Worm (Caenorhabditis elegans) whole organism, mixed stage, embryonic: ENCODE data around the gene R11G10.3.
A peak's percentile ranks its signal among the peaks of the same experiment; 100 is the strongest.

Experiments used
- M03D4.4 ChIP-seq: sonication (generic microtip); optimal IDR thresholded peaks from 2 replicates; lab custom pipeline; 2017; ENCODE audit warnings: mild to moderate bottlenecking, missing genetic modification characterization, missing compliant biosample characterization
- bed-3 ChIP-seq: fragments of 200-800 bp; sonication (Bioruptor generic); optimal IDR thresholded peaks from 3 replicates; lab custom pipeline; 2018; ENCODE audit warnings: mild to moderate bottlenecking, missing genetic modification characterization, moderate library complexity, missing compliant biosample characterization
- blmp-1 ChIP-seq: fragments of 150-350 bp; optimal IDR thresholded peaks from 2 replicates; lab custom pipeline; 2014; ENCODE audit warnings: missing biosample characterization, missing genetic modification characterization
- ceh-39 ChIP-seq: fragments of 150-350 bp; optimal IDR thresholded peaks from 2 replicates; lab custom pipeline; 2014; ENCODE audit warnings: missing biosample characterization, missing genetic modification characterization
- ceh-43 ChIP-seq: fragments of 200-800 bp; sonication (Bioruptor generic); optimal IDR thresholded peaks from 2 replicates; lab custom pipeline; 2018; ENCODE audit warnings: mild to moderate bottlenecking, missing genetic modification characterization, moderate library complexity, missing compliant biosample characterization
- ceh-83 ChIP-seq: fragments of 200-800 bp; sonication (Bioruptor generic); optimal IDR thresholded peaks from 2 replicates; lab custom pipeline; 2018; ENCODE audit warnings: mild to moderate bottlenecking, missing genetic modification characterization, missing compliant biosample characterization
- ces-1 ChIP-seq: fragments of 150-350 bp; optimal IDR thresholded peaks from 2 replicates; lab custom pipeline; 2014; ENCODE audit warnings: missing biosample characterization, missing genetic modification reagents, missing genetic modification characterization
- cnd-1 ChIP-seq: fragments of 200-800 bp; sonication (Bioruptor generic); optimal IDR thresholded peaks from 2 replicates; lab custom pipeline; 2018; ENCODE audit warnings: mild to moderate bottlenecking, missing genetic modification characterization, missing compliant biosample characterization
- drap-1 ChIP-seq: fragments of 200-800 bp; sonication (Bioruptor generic); optimal IDR thresholded peaks from 3 replicates; lab custom pipeline; 2018; ENCODE audit warnings: mild to moderate bottlenecking, missing genetic modification characterization, missing compliant biosample characterization
- elt-1 ChIP-seq: sonication (generic microtip); optimal IDR thresholded peaks from 2 replicates; lab custom pipeline; 2017; ENCODE audit warnings: missing genetic modification characterization, mild to moderate bottlenecking, missing compliant biosample characterization, antibody characterized with exemption, moderate library complexity, borderline replicate concordance; ENCODE audit not compliant: insufficient read depth
- elt-3 ChIP-seq: fragments of 150-350 bp; optimal IDR thresholded peaks from 2 replicates; lab custom pipeline; 2014; ENCODE audit warnings: missing biosample characterization, missing genetic modification characterization
- flh-1 ChIP-seq: fragments of 200-800 bp; sonication (Bioruptor generic); optimal IDR thresholded peaks from 2 replicates; lab custom pipeline; 2018; ENCODE audit warnings: mild to moderate bottlenecking, missing genetic modification characterization, moderate library complexity, missing compliant biosample characterization
- ham-2 ChIP-seq: fragments of 200-800 bp; sonication (Bioruptor generic); optimal IDR thresholded peaks from 2 replicates; lab custom pipeline; 2018; ENCODE audit warnings: mild to moderate bottlenecking, missing genetic modification characterization, missing compliant biosample characterization
- hlh-1 ChIP-seq: fragments of 150-350 bp; optimal IDR thresholded peaks from 2 replicates; lab custom pipeline; 2014; ENCODE audit warnings: missing biosample characterization, missing genetic modification reagents, missing genetic modification characterization
- lin-13 ChIP-seq: fragments of 150-350 bp; optimal IDR thresholded peaks from 2 replicates; lab custom pipeline; 2014; ENCODE audit warnings: missing biosample characterization, missing genetic modification characterization
- lin-32 ChIP-seq: fragments of 200-800 bp; sonication (Bioruptor generic); optimal IDR thresholded peaks from 2 replicates; lab custom pipeline; 2018; ENCODE audit warnings: mild to moderate bottlenecking, missing genetic modification characterization, missing compliant biosample characterization
- lsy-2 ChIP-seq: fragments of 150-350 bp; optimal IDR thresholded peaks from 2 replicates; lab custom pipeline; 2014; ENCODE audit warnings: missing biosample characterization, missing genetic modification characterization
- mab-5 ChIP-seq: fragments of 150-350 bp; optimal IDR thresholded peaks from 2 replicates; lab custom pipeline; 2014; ENCODE audit warnings: missing biosample characterization, missing genetic modification characterization
- mep-1 ChIP-seq: fragments of 150-350 bp; optimal IDR thresholded peaks from 2 replicates; lab custom pipeline; 2017; ENCODE audit warnings: missing biosample characterization, missing genetic modification reagents, missing genetic modification characterization, inconsistent platforms
- mls-2 ChIP-seq: sonication (generic microtip); optimal IDR thresholded peaks from 2 replicates; lab custom pipeline; 2016; ENCODE audit warnings: mild to moderate bottlenecking, missing genetic modification characterization, moderate library complexity, missing compliant biosample characterization
- nhr-12 ChIP-seq: fragments of 150-350 bp; optimal IDR thresholded peaks from 2 replicates; lab custom pipeline; 2014; ENCODE audit warnings: missing biosample characterization, missing genetic modification characterization
- nhr-2 ChIP-seq: fragments of 150-350 bp; optimal IDR thresholded peaks from 2 replicates; lab custom pipeline; 2014; ENCODE audit warnings: missing biosample characterization, missing genetic modification characterization
- nhr-237 ChIP-seq: fragments of 150-350 bp; optimal IDR thresholded peaks from 2 replicates; lab custom pipeline; 2014; ENCODE audit warnings: missing biosample characterization, missing genetic modification characterization
- nhr-28 ChIP-seq: fragments of 150-350 bp; optimal IDR thresholded peaks from 2 replicates; lab custom pipeline; 2014; ENCODE audit warnings: missing biosample characterization, missing genetic modification characterization
- nhr-76 ChIP-seq: sonication (generic microtip); optimal IDR thresholded peaks from 2 replicates; lab custom pipeline; 2017; ENCODE audit warnings: missing biosample characterization, missing genetic modification characterization
- pha-4 ChIP-seq: fragments of 150-350 bp; optimal IDR thresholded peaks from 2 replicates; lab custom pipeline; 2018; ENCODE audit warnings: missing biosample characterization, missing genetic modification reagents, missing genetic modification characterization
- sem-2 ChIP-seq: fragments of 200-800 bp; sonication (Bioruptor generic); optimal IDR thresholded peaks from 2 replicates; lab custom pipeline; 2018; ENCODE audit warnings: mild to moderate bottlenecking, missing genetic modification characterization, missing compliant biosample characterization
- snpc-4 ChIP-seq: fragments of 150-350 bp; optimal IDR thresholded peaks from 2 replicates; lab custom pipeline; 2014; ENCODE audit warnings: missing biosample characterization, missing genetic modification characterization
- sptf-1 ChIP-seq: sonication (generic microtip); optimal IDR thresholded peaks from 2 replicates; lab custom pipeline; 2017; ENCODE audit warnings: mild to moderate bottlenecking, missing genetic modification characterization, moderate library complexity, missing compliant biosample characterization
- tbx-8 ChIP-seq: fragments of 200-800 bp; sonication (Bioruptor generic); optimal IDR thresholded peaks from 2 replicates; lab custom pipeline; 2018; ENCODE audit warnings: mild to moderate bottlenecking, missing genetic modification characterization, moderate library complexity, missing compliant biosample characterization
- unc-120 ChIP-seq: sonication (generic microtip); optimal IDR thresholded peaks from 2 replicates; lab custom pipeline; 2017; ENCODE audit warnings: missing genetic modification characterization, missing compliant biosample characterization; ENCODE audit not compliant: poor library complexity, severe bottlenecking
- unc-39 ChIP-seq: fragments of 150-350 bp; optimal IDR thresholded peaks from 2 replicates; lab custom pipeline; 2014; ENCODE audit warnings: missing biosample characterization, missing genetic modification characterization
- unc-62 ChIP-seq: fragments of 150-350 bp; optimal IDR thresholded peaks from 2 replicates; lab custom pipeline; 2014; ENCODE audit warnings: missing biosample characterization, missing genetic modification reagents, missing genetic modification characterization
- zip-8 ChIP-seq: fragments of 150-350 bp; optimal IDR thresholded peaks from 2 replicates; lab custom pipeline; 2014; ENCODE audit warnings: missing biosample characterization, missing genetic modification characterization
- ztf-11 ChIP-seq: fragments of 150-350 bp; optimal IDR thresholded peaks from 2 replicates; lab custom pipeline; 2014; ENCODE audit warnings: missing biosample characterization, missing genetic modification characterization

The R11G10.3 gene

ce11 chrV:13532469-13532868 lies 9.2 kb downstream of the R11G10.3 start:
- TF ChIP-seq ceh-43 (GFP tag; lab: Kevin White, UChicago), result no peak
- no peak for TF ChIP-seq mls-2 (tag; lab: Kevin White, UChicago)
- TF ChIP-seq unc-120 (tag; lab: Kevin White, UChicago), result no peak

DNA sequence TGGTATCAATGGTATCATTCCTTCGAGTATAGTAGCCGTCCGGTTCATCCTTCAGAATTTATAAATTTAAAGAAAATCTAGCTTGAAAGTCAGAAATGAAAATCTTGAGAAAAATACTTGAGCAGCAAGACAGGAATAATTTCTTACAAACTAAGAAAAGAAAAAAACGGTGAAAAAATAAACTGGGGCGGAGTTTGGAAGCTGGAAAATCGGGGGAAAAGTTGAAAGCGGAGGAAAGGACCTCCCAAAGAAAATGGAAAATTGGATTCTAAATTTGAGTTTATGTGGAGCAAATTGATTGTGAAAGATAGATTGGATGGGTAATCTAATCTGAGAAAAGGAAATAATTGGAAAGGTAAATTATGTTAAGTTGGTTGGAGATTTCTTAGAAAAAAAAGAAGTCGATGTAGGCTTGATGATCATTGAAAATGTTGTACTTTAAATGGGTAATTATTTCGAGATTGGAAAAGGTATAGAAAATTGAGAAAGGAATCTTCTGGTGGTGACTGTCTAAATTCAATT lies 12.8 kb downstream of the R11G10.3 start, which contains the start of gene frpr-5:
Gene frpr-5 (minus strand): TSS at position 51 of the 522 bp plus-strand sequence.
- peak; percentile 57 for TF ChIP-seq ces-1 (GFP tag; lab: Kevin White, UChicago)
- TF ChIP-seq unc-39 (tag; lab: Kevin White, UChicago), result no peak

DNA sequence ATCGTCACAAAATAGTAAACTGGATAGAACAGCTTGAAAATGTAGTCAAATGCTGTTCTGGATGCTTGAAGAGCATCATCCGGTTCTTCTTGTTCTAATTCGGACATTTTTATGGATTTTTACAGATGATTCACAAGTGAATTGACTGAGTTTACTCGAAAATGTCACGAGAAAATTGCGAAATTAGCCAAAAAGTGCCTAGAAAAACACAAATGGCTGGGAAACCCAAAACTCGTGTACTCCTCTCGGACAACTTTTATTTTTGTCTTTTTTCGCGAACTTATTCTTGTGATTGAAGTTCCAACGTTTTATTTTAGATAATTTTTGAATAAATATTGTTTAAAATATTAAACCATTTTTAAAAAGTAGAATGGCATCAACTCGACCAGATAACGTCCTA lies 28.3 kb downstream of the R11G10.3 start, which contains the start of the genes C56A3.4 and C56A3.5:
Gene C56A3.4 (minus strand): TSS at position 154 of the 400 bp plus-strand sequence.
Gene C56A3.5 (plus strand): TSS at position 367 of the 400 bp plus-strand sequence.
- TF ChIP-seq ces-1 (GFP tag; lab: Kevin White, UChicago), result peak; percentile 22
- no peak for TF ChIP-seq unc-39 (tag; lab: Kevin White, UChicago)

ce11 chrV:13556297-13556696 lies 33.0 kb downstream of the R11G10.3 start, which contains the start of gene C56A3.6:
Gene C56A3.6, minus strand, starts transcription at chrV:13556397.
- TF ChIP-seq M03D4.4 (tag; lab: Kevin White, UChicago) (no peak), lin-13 (tag; lab: Kevin White, UChicago) (no peak), nhr-76 (no peak), hlh-1 (tag; lab: Kevin White, UChicago) (peak; percentile 16), drap-1 (no peak), pha-4 (tag; lab: Kevin White, UChicago) (no peak), nhr-2 (tag; lab: Kevin White, UChicago) (no peak), bed-3 (no peak)

- TF ChIP-seq unc-39 (tag; lab: Kevin White, UChicago) (no peak), nhr-237 (peak; percentile 53), unc-120 (tag; lab: Kevin White, UChicago) (no peak), cnd-1 (tag; lab: Kevin White, UChicago) (no peak), nhr-2 (tag; lab: Kevin White, UChicago) (no peak), ceh-83 (GFP tag; lab: Kevin White, UChicago) (no peak), ham-2 (GFP tag; lab: Kevin White, UChicago) (no peak), ztf-11 (tag; lab: Kevin White, UChicago) (no peak), sem-2 (no peak), lin-32 (GFP tag; lab: Kevin White, UChicago) (no peak), ceh-39 (peak; percentile 19), flh-1 (GFP tag; lab: Kevin White, UChicago) (no peak), mep-1 (tag; lab: Kevin White, UChicago) (peak; percentile 35), pha-4 (tag; lab: Kevin White, UChicago) (peak; percentile 46), snpc-4 (tag; lab: Kevin White, UChicago) (no peak), hlh-1 (tag; lab: Kevin White, UChicago) (peak; percentile 28), lsy-2 (tag; lab: Kevin White, UChicago) (peak; percentile 46), blmp-1 (tag; lab: Kevin White, UChicago) (no peak), mab-5 (tag; lab: Kevin White, UChicago) (no peak), mls-2 (tag; lab: Kevin White, UChicago) (peak; percentile 11), ces-1 (GFP tag; lab: Kevin White, UChicago) (peak; percentile 75), nhr-76 (no peak), nhr-12 (tag; lab: Kevin White, UChicago) (no peak), M03D4.4 (tag; lab: Kevin White, UChicago) (no peak), sptf-1 (tag; lab: Kevin White, UChicago) (peak; percentile 65), tbx-8 (GFP tag; lab: Kevin White, UChicago) (no peak), elt-3 (tag; lab: Kevin White, UChicago) (no peak), bed-3 (no peak), zip-8 (tag; lab: Kevin White, UChicago) (no peak), drap-1 (no peak), ceh-43 (GFP tag; lab: Kevin White, UChicago) (no peak), nhr-28 (tag; lab: Kevin White, UChicago) (no peak), elt-1 (no peak), unc-62 (GFP tag; lab: Kevin White, UChicago) (no peak), lin-13 (tag; lab: Kevin White, UChicago) (no peak)
Measured at ce11 chrV:13556746-13557145, 33.5 kb downstream of the R11G10.3 start, which contains the start of gene cav-2. Gene cav-2, plus strand, starts transcription at chrV:13557104.
